Fruit fly (Drosophila melanogaster): ENCODE measurements around the gene JMJD7.
A peak's percentile ranks its signal among the peaks of the same experiment; 100 is the strongest.

Gene JMJD7

DNA sequence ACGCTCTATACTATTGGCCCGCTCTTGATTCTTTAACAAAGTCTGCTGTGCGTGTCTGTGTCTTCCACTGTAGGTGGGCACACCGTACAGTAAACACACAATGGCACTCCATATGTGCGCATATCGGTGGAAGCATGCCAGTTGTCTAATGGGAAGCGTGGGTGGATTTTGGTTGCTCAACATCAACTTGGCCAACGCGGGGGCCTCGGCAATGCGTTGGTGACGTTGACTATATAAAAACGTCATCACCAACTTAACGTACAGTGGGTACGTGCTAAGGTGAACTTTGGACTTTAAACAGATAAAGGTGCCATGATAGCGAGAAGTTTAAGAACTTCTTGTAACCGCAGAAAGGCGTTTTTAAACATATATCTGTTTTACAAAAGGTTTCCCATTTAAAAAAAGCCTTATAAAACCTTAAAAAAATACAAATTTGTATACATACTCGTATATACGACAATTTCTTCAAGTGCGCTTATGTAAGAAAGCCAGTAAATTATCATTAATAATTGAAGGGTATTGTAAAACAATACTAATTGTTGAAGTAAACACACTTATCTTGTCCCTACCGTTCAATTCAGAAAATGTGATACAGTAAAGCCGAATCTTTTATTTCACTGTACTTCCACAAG is 29.6 kb upstream of the JMJD7 start (continued):
- TF ChIP-seq mld (GFP tag; IDR thresholded peaks at IDR 0.05; ENCODE audit: partially characterized antibody), result no peak
- no peak for TF ChIP-seq CG6791 (GFP tag; IDR thresholded peaks at IDR 0.05; ENCODE audit: partially characterized antibody)
- TF ChIP-seq Hand (GFP tag; optimal IDR thresholded peaks at IDR 0.05), result peak; percentile 60
- no peak for TF ChIP-seq dmrt11E (tag; optimal IDR thresholded peaks at IDR 0.05)
- TF ChIP-seq esg (GFP tag; conservative IDR thresholded peaks at IDR 0.05), result peak; percentile 34
- TF ChIP-seq C15 (GFP tag; IDR thresholded peaks at IDR 0.05), result no peak
- peak; percentile 51 for TF ChIP-seq scrt (GFP tag; optimal IDR thresholded peaks at IDR 0.05)
- no peak for TF ChIP-seq CG11085 (GFP tag; IDR thresholded peaks at IDR 0.05)
- no peak for TF ChIP-seq cad (GFP tag; optimal IDR thresholded peaks at IDR 0.05)
- peak; percentile 67; the same call in 2 of the 3 replicates for TF ChIP-seq CG17361 (GFP tag; IDR thresholded peaks at IDR 0.05)
- no peak for TF ChIP-seq kni (GFP tag; optimal IDR thresholded peaks at IDR 0.05)
- TF ChIP-seq Mrtf (GFP tag; IDR thresholded peaks at IDR 0.05), result no peak
- TF ChIP-seq Poxn (GFP tag; IDR thresholded peaks at IDR 0.05), result no peak
- TF ChIP-seq chn (GFP tag; optimal IDR thresholded peaks at IDR 0.05), result no peak
- peak; percentile 49 for TF ChIP-seq CG17359 (tag; optimal IDR thresholded peaks at IDR 0.05)
- no peak for TF ChIP-seq CG11696 (GFP tag; IDR thresholded peaks at IDR 0.05)
- TF ChIP-seq ssp (GFP tag; IDR thresholded peaks at IDR 0.05), result no peak
- TF ChIP-seq Ptx1 (GFP tag; IDR thresholded peaks at IDR 0.05), result peak; percentile 65
- TF ChIP-seq Side (GFP tag; optimal IDR thresholded peaks at IDR 0.05), result no peak
- TF ChIP-seq CG17568 (GFP tag; optimal IDR thresholded peaks at IDR 0.05), result no peak
- no peak for TF ChIP-seq CG6683 (GFP tag; optimal IDR thresholded peaks at IDR 0.05)
- TF ChIP-seq Dref (GFP tag; IDR thresholded peaks at IDR 0.05), result no peak
- TF ChIP-seq CG10979 (tag; optimal IDR thresholded peaks at IDR 0.05), result no peak
- TF ChIP-seq CG11398 (GFP tag; optimal IDR thresholded peaks at IDR 0.05), result peak; percentile 10
- 0 out of 2 replicates have a peak, but pooled peaks have one; percentile 41 for TF ChIP-seq CG31224 (GFP tag; IDR thresholded peaks at IDR 0.05)
- TF ChIP-seq CG8944 (GFP tag; optimal IDR thresholded peaks at IDR 0.05), result peak; percentile 8
- no peak for TF ChIP-seq ken (GFP tag; IDR thresholded peaks at IDR 0.05)
- no peak; the same call in 1 of the 3 replicates for TF ChIP-seq tgo (GFP tag; IDR thresholded peaks at IDR 0.05)
- TF ChIP-seq her (GFP tag; optimal IDR thresholded peaks at IDR 0.05), result peak; percentile 31
- TF ChIP-seq B-H1 (GFP tag; IDR thresholded peaks at IDR 0.05), result no peak
- TF ChIP-seq Adf1 (GFP tag; IDR thresholded peaks at IDR 0.05), result no peak
- TF ChIP-seq CG14050 (GFP tag; IDR thresholded peaks at IDR 0.05), result no peak
- no peak for TF ChIP-seq pan (optimal IDR thresholded peaks at IDR 0.05)
- peak in 1 of 2 experiments; percentile 62 for TF ChIP-seq pan (GFP tag; optimal IDR thresholded peaks at IDR 0.05 in 1 of 2, IDR thresholded peaks at IDR 0.05 in 1 of 2)
- TF ChIP-seq lilli (GFP tag; optimal IDR thresholded peaks at IDR 0.05), result peak; percentile 48
- no peak for TF ChIP-seq CG31365 (tag; optimal IDR thresholded peaks at IDR 0.05)
- no peak for TF ChIP-seq Rx (GFP tag; IDR thresholded peaks at IDR 0.05)
- TF ChIP-seq CG34376 (GFP tag; optimal IDR thresholded peaks at IDR 0.05), result peak; percentile 2
- no peak for TF ChIP-seq CG16779 (GFP tag; IDR thresholded peaks at IDR 0.05)
- TF ChIP-seq Atf-2 (GFP tag; optimal IDR thresholded peaks at IDR 0.05), result no peak
- TF ChIP-seq nmo (GFP tag; optimal IDR thresholded peaks at IDR 0.05), result peak; percentile 43
- TF ChIP-seq CG9727 (GFP tag; optimal IDR thresholded peaks at IDR 0.05), result peak; percentile 62
- no peak for TF ChIP-seq ac (GFP tag; optimal IDR thresholded peaks at IDR 0.05)
- peak; percentile 8 for TF ChIP-seq Fer1 (GFP tag; optimal IDR thresholded peaks at IDR 0.05)
- TF ChIP-seq B-H2 (GFP tag; optimal IDR thresholded peaks at IDR 0.05), result peak; percentile 15
- TF ChIP-seq CG4282 (GFP tag; optimal IDR thresholded peaks at IDR 0.05), result no peak
- peak; percentile 42 for TF ChIP-seq pho (GFP tag; optimal IDR thresholded peaks at IDR 0.05)
- peak; percentile 52 for TF ChIP-seq Dek (tag; optimal IDR thresholded peaks at IDR 0.05)
- TF ChIP-seq tx (GFP tag; optimal IDR thresholded peaks at IDR 0.05), result no peak
- TF ChIP-seq crp (GFP tag; optimal IDR thresholded peaks at IDR 0.05), result no peak
- peak; percentile 78 for TF ChIP-seq CG3281 (GFP tag; optimal IDR thresholded peaks at IDR 0.05)

Data from whole organism, embryonic.